Fruit fly (Drosophila melanogaster) whole organism, embryonic: ENCODE results near the gene CG14406.

ENCODE experiments used
- CG14710 ChIP-seq: fragments of 200-800 bp; sonication (Bioruptor generic); optimal IDR thresholded peaks from 3 replicates; lab custom pipeline; 2019; ENCODE audit warnings: missing biosample characterization, mild to moderate bottlenecking, missing genetic modification characterization, moderate library complexity
- CG17829 ChIP-seq: fragments of 200-800 bp; optimal IDR thresholded peaks from 2 replicates; lab custom pipeline; 2019; ENCODE audit warnings: missing biosample characterization, mild to moderate bottlenecking, missing genetic modification characterization, moderate library complexity
- CG4282 ChIP-seq: fragments of 200-800 bp; sonication (Bioruptor generic); optimal IDR thresholded peaks from 2 replicates; lab custom pipeline; 2016; ENCODE audit warnings: missing biosample characterization, missing genetic modification characterization
- CG5245 ChIP-seq: fragments of 200-800 bp; sonication (Bioruptor generic); optimal IDR thresholded peaks from 3 replicates; lab custom pipeline; 2016; ENCODE audit warnings: missing biosample characterization, missing genetic modification characterization
- HLH3B ChIP-seq: fragments of 200-800 bp; sonication (Bioruptor generic); IDR thresholded peaks from 2 replicates; pipeline ENCODE4 v1.3.6; 2022; ENCODE audit warnings: missing biosample characterization, missing genetic modification characterization
- MESR4 ChIP-seq: fragments of 200-800 bp; sonication (Bioruptor generic); optimal IDR thresholded peaks from 2 replicates; lab custom pipeline; 2018; ENCODE audit warnings: missing biosample characterization, mild to moderate bottlenecking, missing genetic modification characterization, moderate library complexity
- Mrtf ChIP-seq: fragments of 200-800 bp; sonication (Bioruptor generic); IDR thresholded peaks from 3 replicates; pipeline ENCODE4 v1.3.6; 2022; ENCODE audit warnings: missing biosample characterization, missing genetic modification characterization
- disco-r ChIP-seq: fragments of 200-800 bp; sonication (Bioruptor generic); optimal IDR thresholded peaks from 2 replicates; lab custom pipeline; 2016; ENCODE audit warnings: missing biosample characterization, missing genetic modification characterization

DNA sequence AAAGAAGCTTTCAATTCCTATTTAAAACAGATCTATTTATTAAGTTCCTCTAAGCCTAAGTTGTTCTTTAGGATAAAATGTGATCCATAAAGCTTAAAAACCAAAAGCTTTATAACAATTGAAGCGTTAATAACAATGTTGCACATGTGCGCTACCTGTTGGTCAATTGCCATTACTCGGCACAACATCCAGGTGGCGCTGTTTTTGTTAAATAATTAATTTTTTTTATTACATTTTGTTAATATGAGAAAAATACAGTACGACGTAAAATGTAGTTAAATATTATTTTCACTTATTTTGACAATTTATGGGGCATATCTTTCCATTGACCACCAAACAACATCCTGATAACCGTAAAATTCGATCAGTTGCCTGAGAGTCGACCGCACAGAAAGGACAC is 43.3 kb upstream of the CG14406 start:
- TF ChIP-seq disco-r (GFP tag; lab: Kevin White, UChicago): no peak
- TF ChIP-seq CG5245: no peak
- peak; percentile 13 for TF ChIP-seq CG17829 (tag; lab: Kevin White, UChicago)
- TF ChIP-seq CG14710 (tag; lab: Kevin White, UChicago): no peak
- no peak for TF ChIP-seq Mrtf
- no peak for TF ChIP-seq MESR4 (GFP tag; lab: Kevin White, UChicago)
- no peak for TF ChIP-seq CG4282 (GFP tag; lab: Kevin White, UChicago)
- TF ChIP-seq HLH3B (GFP tag; lab: Robert Waterston, UW): no peak
